Worm (Caenorhabditis elegans) whole organism, young adult: ENCODE results near the gene F52C6.2.

Source experiments
- B0336.3 ChIP-seq: fragments of 200-800 bp; sonication (Bioruptor generic); IDR thresholded peaks from 2 replicates; pipeline ENCODE4 v1.3.6; 2022; ENCODE audit warnings: missing genetic modification characterization, missing compliant biosample characterization
- F39B2.1 ChIP-seq: fragments of 200-800 bp; sonication (Bioruptor generic); IDR thresholded peaks from 2 replicates; pipeline ENCODE4 v1.3.6; 2022; ENCODE audit warnings: missing genetic modification reagents, missing genetic modification characterization, missing compliant biosample characterization
- F52B5.7 ChIP-seq: sonication (generic microtip); optimal IDR thresholded peaks from 2 replicates; lab custom pipeline; 2016; ENCODE audit warnings: mild to moderate bottlenecking, missing genetic modification characterization, missing compliant biosample characterization
- F55B11.4 ChIP-seq: sonication (generic microtip); optimal IDR thresholded peaks from 2 replicates; lab custom pipeline; 2016; ENCODE audit warnings: missing compliant biosample characterization, missing genetic modification characterization, borderline replicate concordance; ENCODE audit not compliant: insufficient read depth
- F57A8.1 ChIP-seq: fragments of 200-800 bp; sonication (Bioruptor generic); optimal IDR thresholded peaks from 2 replicates; lab custom pipeline; 2018; ENCODE audit warnings: mild to moderate bottlenecking, missing genetic modification characterization, moderate library complexity, missing compliant biosample characterization
- K11D2.4 ChIP-seq: fragments of 200-800 bp; sonication (Bioruptor generic); IDR thresholded peaks from 2 replicates; pipeline ENCODE4 v1.3.6; 2022; ENCODE audit warnings: missing genetic modification reagents, missing genetic modification characterization, missing compliant biosample characterization
- Y67H2A.10 ChIP-seq: fragments of 200-800 bp; sonication (Bioruptor generic); conservative IDR thresholded peaks from 2 replicates; pipeline ENCODE4 v1.3.6; 2022; ENCODE audit warnings: missing genetic modification reagents, missing genetic modification characterization, missing compliant biosample characterization
- attf-5 ChIP-seq: fragments of 200-800 bp; sonication (Bioruptor generic); optimal IDR thresholded peaks from 2 replicates; lab custom pipeline; 2018; ENCODE audit warnings: mild to moderate bottlenecking, missing genetic modification characterization, missing compliant biosample characterization
- bed-1 ChIP-seq: fragments of 200-800 bp; sonication (Bioruptor generic); IDR thresholded peaks from 2 replicates; pipeline ENCODE4 v1.3.6; 2022; ENCODE audit warnings: missing genetic modification reagents, missing genetic modification characterization, missing compliant biosample characterization
- ccch-3 ChIP-seq: fragments of 200-800 bp; sonication (Bioruptor generic); optimal IDR thresholded peaks from 2 replicates; lab custom pipeline; 2018; ENCODE audit warnings: mild to moderate bottlenecking, missing genetic modification characterization, missing compliant biosample characterization
- ceh-91 ChIP-seq: fragments of 200-800 bp; sonication (Bioruptor generic); IDR thresholded peaks from 2 replicates; pipeline ENCODE4 v1.3.6; 2022; ENCODE audit warnings: missing genetic modification reagents, missing genetic modification characterization, missing compliant biosample characterization
- dox-1 ChIP-seq: fragments of 200-800 bp; sonication (Bioruptor generic); IDR thresholded peaks from 2 replicates; pipeline ENCODE4 v1.3.6; 2022; ENCODE audit warnings: missing genetic modification reagents, missing genetic modification characterization, missing compliant biosample characterization
- dpl-1 ChIP-seq: fragments of 150-350 bp; optimal IDR thresholded peaks from 2 replicates; lab custom pipeline; 2014; ENCODE audit warnings: missing biosample characterization, missing genetic modification reagents, missing genetic modification characterization
- efl-1 ChIP-seq: fragments of 150-350 bp; optimal IDR thresholded peaks from 2 replicates; lab custom pipeline; 2014; ENCODE audit warnings: missing biosample characterization, missing genetic modification reagents, missing genetic modification characterization
- let-526 ChIP-seq: fragments of 200-800 bp; sonication (Bioruptor generic); IDR thresholded peaks from 2 replicates; pipeline ENCODE4 v1.3.6; 2022; ENCODE audit warnings: missing genetic modification reagents, missing genetic modification characterization, missing compliant biosample characterization
- let-607 ChIP-seq, 2 experiments: fragments of 200-800 bp in 1 of 2; sonication (Bioruptor generic) in 1 of 2; sonication (generic microtip) in 1 of 2; optimal IDR thresholded peaks; 2 replicates each; lab custom pipeline; 2016 to 2018; ENCODE audit warnings: mild to moderate bottlenecking in 2 of 2, missing compliant biosample characterization in 2 of 2, missing genetic modification characterization in 2 of 2, moderate library complexity in 2 of 2, missing genotype in 1 of 2
- lsl-1 ChIP-seq: fragments of 200-800 bp; sonication (Bioruptor generic); optimal IDR thresholded peaks from 2 replicates; lab custom pipeline; 2018; ENCODE audit warnings: mild to moderate bottlenecking, missing genetic modification characterization, moderate library complexity, missing compliant biosample characterization
- madf-10 ChIP-seq: sonication (generic microtip); optimal IDR thresholded peaks from 2 replicates; lab custom pipeline; 2016; ENCODE audit warnings: mild to moderate bottlenecking, missing genetic modification characterization, missing compliant biosample characterization
- madf-6 ChIP-seq: fragments of 200-800 bp; sonication (Bioruptor generic); IDR thresholded peaks from 2 replicates; pipeline ENCODE4 v1.3.6; 2022; ENCODE audit warnings: missing genetic modification reagents, missing genetic modification characterization, missing compliant biosample characterization
- nhr-80 ChIP-seq: sonication (generic microtip); optimal IDR thresholded peaks from 2 replicates; lab custom pipeline; 2016; ENCODE audit warnings: missing genetic modification characterization, missing compliant biosample characterization
- pbrm-1 ChIP-seq: fragments of 200-800 bp; sonication (Bioruptor generic); IDR thresholded peaks from 2 replicates; pipeline ENCODE4 v1.3.6; 2022; ENCODE audit warnings: missing genetic modification reagents, missing genetic modification characterization, missing compliant biosample characterization
- pha-4 ChIP-seq: fragments of 150-350 bp; sonication (generic microtip); optimal IDR thresholded peaks from 2 replicates; lab custom pipeline; 2014; ENCODE audit warnings: missing biosample characterization, missing genetic modification reagents, missing genetic modification characterization
- rpc-1 ChIP-seq, 2 experiments: fragments of 150-350 bp in 1 of 2; sonication (generic microtip) in 1 of 2; optimal IDR thresholded peaks; 2 replicates each; lab custom pipeline; 2014 to 2018; ENCODE audit warnings: missing biosample characterization in 1 of 2, missing genetic modification characterization in 1 of 2, missing genetic modification reagents in 1 of 2, missing genotype in 1 of 2
- zfh-2 ChIP-seq: fragments of 200-800 bp; sonication (Bioruptor generic); conservative IDR thresholded peaks from 2 replicates; pipeline ENCODE4 v1.3.6; 2022; ENCODE audit warnings: missing genetic modification reagents, missing genetic modification characterization, missing compliant biosample characterization
- ztf-22 ChIP-seq: fragments of 200-800 bp; sonication (Bioruptor generic); optimal IDR thresholded peaks from 2 replicates; lab custom pipeline; 2018; ENCODE audit warnings: mild to moderate bottlenecking, missing genetic modification characterization, moderate library complexity, missing compliant biosample characterization

The F52C6.2 gene

ce11 chrII:1899934-1900333 lies 26.3 kb upstream of the F52C6.2 start, which contains the start of gene math-24:
TSS of gene math-24 (plus strand) at chrII:1900234.
- TF ChIP-seq ceh-91 (GFP tag; lab: Robert Waterston, UW) (no peak), bed-1 (GFP tag; lab: Robert Waterston, UW) (no peak)

- TF ChIP-seq madf-6 (GFP tag; lab: Robert Waterston, UW) = no peak
- TF ChIP-seq F57A8.1 (GFP tag; lab: Kevin White, UChicago) = no peak
Observed at ce11 chrII:1901981-1902380, 24.3 kb upstream of the F52C6.2 start, which contains the start of gene math-23. TSS of gene math-23 (plus strand) at chrII:1902281.

ce11 chrII:1905104-1905503 lies 21.2 kb upstream of the F52C6.2 start, which contains the start of gene math-22:
TSS of gene math-22 (plus strand) at chrII:1905404.
- peak; percentile 3 for TF ChIP-seq nhr-80 (tag; lab: Kevin White, UChicago)
- TF ChIP-seq zfh-2 (GFP tag; lab: Robert Waterston, UW) = no peak

ce11 chrII:1912741-1913140 lies 13.5 kb upstream of the F52C6.2 start, which contains the start of gene math-31:
TSS of gene math-31 (minus strand) at chrII:1912841.
- TF ChIP-seq let-526 = no peak
- TF ChIP-seq F55B11.4 (tag; lab: Kevin White, UChicago) = no peak
- no peak for TF ChIP-seq B0336.3 (GFP tag; lab: Robert Waterston, UW)
- no peak for TF ChIP-seq rpc-1 (optimal IDR thresholded peaks at IDR 0.05; lab: Kevin White, UChicago)
- no peak for TF ChIP-seq rpc-1 (tag; optimal IDR thresholded peaks at IDR 0.05; lab: Kevin White, UChicago)
- TF ChIP-seq Y67H2A.10 = no peak
- TF ChIP-seq dox-1 (GFP tag; lab: Robert Waterston, UW) = no peak
- TF ChIP-seq ztf-22 (GFP tag; lab: Kevin White, UChicago) = no peak
- TF ChIP-seq pbrm-1 (GFP tag; lab: Robert Waterston, UW) = no peak
- TF ChIP-seq dpl-1 (GFP tag; lab: Kevin White, UChicago) = no peak
- TF ChIP-seq, all 124 proteins: peak for 0

- TF ChIP-seq lsl-1 (GFP tag; lab: Kevin White, UChicago) (peak; percentile 33), F52B5.7 (no peak)
- TF ChIP-seq, all 124 proteins: peak for 1
Observed at ce11 chrII:1917862-1918261, 8.4 kb upstream of the F52C6.2 start, which contains the start of gene bath-4. TSS of gene bath-4 (minus strand) at chrII:1917962.

ce11 chrII:1921018-1921417 lies 5.2 kb upstream of the F52C6.2 start, which contains the start of gene bath-7:
TSS of gene bath-7 (minus strand) at chrII:1921118.
- no peak for TF ChIP-seq pha-4
- TF ChIP-seq lsl-1 (GFP tag; lab: Kevin White, UChicago) = peak; percentile 52
- no peak for TF ChIP-seq ccch-3 (GFP tag; lab: Kevin White, UChicago)
- TF ChIP-seq, all 124 proteins: peak for 1

- TF ChIP-seq lsl-1 (GFP tag; lab: Kevin White, UChicago) (peak; percentile 84), F39B2.1 (GFP tag; lab: Robert Waterston, UW) (no peak), madf-6 (GFP tag; lab: Robert Waterston, UW) (peak; percentile 44; the same call in 1 of the 2 replicates)
Observed at ce11 chrII:1922665-1923187, 3.5 kb upstream of the F52C6.2 start, which contains the start of the genes bath-2 and F52C6.4. TSS of gene bath-2 (minus strand) at chrII:1922765. TSS of gene F52C6.4 (plus strand) at chrII:1923137.

ce11 chrII:1924459-1924858 lies 1.8 kb upstream of the F52C6.2 start, which contains the start of gene F52C6.3:
TSS of gene F52C6.3 (plus strand) at chrII:1924759.
- no peak for TF ChIP-seq madf-10
- TF ChIP-seq lsl-1 (GFP tag; lab: Kevin White, UChicago) = peak; percentile 51

ce11 chrII:1928578-1928977 lies 2.3 kb downstream of the F52C6.2 start:
- TF ChIP-seq B0336.3 (GFP tag; lab: Robert Waterston, UW) (no peak), efl-1 (GFP tag; lab: Kevin White, UChicago) (peak; percentile 19), attf-5 (GFP tag; lab: Kevin White, UChicago) (no peak), let-607 (tag; optimal IDR thresholded peaks at IDR 0.05; lab: Kevin White, UChicago) (no peak), K11D2.4 (GFP tag; lab: Robert Waterston, UW) (no peak)
